Fruit fly (Drosophila melanogaster) whole organism, embryonic: ENCODE measurements around the gene CG16853.

Source experiments
- Adf1 ChIP-seq: fragments of 200-800 bp; sonication (Bioruptor generic); IDR thresholded peaks from 2 replicates; pipeline ENCODE4 v1.3.6; 2022; ENCODE audit warnings: missing biosample characterization, missing genetic modification characterization
- BtbVII ChIP-seq: fragments of 200-800 bp; sonication (Bioruptor generic); optimal IDR thresholded peaks from 3 replicates; lab custom pipeline; 2017; ENCODE audit warnings: missing biosample characterization, mild to moderate bottlenecking, missing genetic modification characterization
- CG10366 ChIP-seq: fragments of 200-800 bp; sonication (Bioruptor generic); IDR thresholded peaks from 2 replicates; pipeline ENCODE4 v1.3.6; 2022; ENCODE audit warnings: missing biosample characterization, missing genetic modification characterization
- CG10654 ChIP-seq: fragments of 200-800 bp; sonication (Bioruptor generic); optimal IDR thresholded peaks from 2 replicates; lab custom pipeline; 2016; ENCODE audit warnings: missing biosample characterization, missing genetic modification characterization
- CG12659 ChIP-seq: fragments of 200-800 bp; sonication (Bioruptor generic); optimal IDR thresholded peaks from 3 replicates; lab custom pipeline; 2017; ENCODE audit warnings: mild to moderate bottlenecking, missing biosample characterization, missing genetic modification reagents, missing genetic modification characterization
- CG12744 ChIP-seq: fragments of 200-800 bp; sonication (Bioruptor generic); optimal IDR thresholded peaks from 2 replicates; lab custom pipeline; 2016; ENCODE audit warnings: missing biosample characterization, missing genetic modification characterization
- CG15601 ChIP-seq: fragments of 200-800 bp; sonication (Bioruptor generic); optimal IDR thresholded peaks from 3 replicates; lab custom pipeline; 2019; ENCODE audit warnings: missing biosample characterization, mild to moderate bottlenecking, missing genetic modification characterization, moderate library complexity
- CG18262 ChIP-seq: fragments of 200-800 bp; optimal IDR thresholded peaks from 3 replicates; lab custom pipeline; 2019; ENCODE audit warnings: missing biosample characterization, mild to moderate bottlenecking, missing genetic modification characterization, moderate library complexity
- CG18619 ChIP-seq: fragments of 200-800 bp; sonication (Bioruptor generic); optimal IDR thresholded peaks from 3 replicates; lab custom pipeline; 2017; ENCODE audit warnings: missing biosample characterization, mild to moderate bottlenecking, missing genetic modification characterization
- CG18764 ChIP-seq: fragments of 200-800 bp; sonication (Bioruptor generic); optimal IDR thresholded peaks from 3 replicates; lab custom pipeline; 2016; ENCODE audit warnings: missing biosample characterization, missing genetic modification characterization
- CG3163 ChIP-seq: fragments of 200-800 bp; sonication (Bioruptor generic); optimal IDR thresholded peaks from 3 replicates; lab custom pipeline; 2016; ENCODE audit warnings: missing biosample characterization, missing genetic modification characterization
- CG3995 ChIP-seq: fragments of 200-800 bp; sonication (Bioruptor generic); optimal IDR thresholded peaks from 3 replicates; lab custom pipeline; 2016; ENCODE audit warnings: missing biosample characterization, missing genetic modification characterization
- CG42726 ChIP-seq: fragments of 200-800 bp; sonication (Bioruptor generic); IDR thresholded peaks from 2 replicates; pipeline ENCODE4 v1.3.6; 2022; ENCODE audit warnings: missing biosample characterization, missing genetic modification characterization; ENCODE audit not compliant: partially characterized antibody
- CG4328 ChIP-seq: fragments of 200-800 bp; sonication (Bioruptor generic); optimal IDR thresholded peaks from 3 replicates; lab custom pipeline; 2017; ENCODE audit warnings: missing biosample characterization, missing genetic modification reagents, missing genetic modification characterization
- CG4617 ChIP-seq: fragments of 200-800 bp; sonication (Bioruptor generic); optimal IDR thresholded peaks from 3 replicates; lab custom pipeline; 2016; ENCODE audit warnings: missing biosample characterization, missing genetic modification characterization, borderline replicate concordance
- CG6683 ChIP-seq: fragments of 200-800 bp; sonication (Bioruptor generic); optimal IDR thresholded peaks from 2 replicates; lab custom pipeline; 2017; ENCODE audit warnings: missing biosample characterization, mild to moderate bottlenecking, missing genetic modification characterization, missing genetic modification reagents
- CG7556 ChIP-seq: fragments of 200-800 bp; sonication (Bioruptor generic); optimal IDR thresholded peaks from 2 replicates; lab custom pipeline; 2017; ENCODE audit warnings: missing biosample characterization, mild to moderate bottlenecking, missing genetic modification characterization
- CG8281 ChIP-seq: fragments of 200-800 bp; sonication (Bioruptor generic); optimal IDR thresholded peaks from 2 replicates; lab custom pipeline; 2018; ENCODE audit warnings: missing biosample characterization, mild to moderate bottlenecking, missing genetic modification characterization, moderate library complexity
- CG9797 ChIP-seq: fragments of 200-800 bp; sonication (Bioruptor generic); optimal IDR thresholded peaks from 3 replicates; lab custom pipeline; 2018; ENCODE audit warnings: missing biosample characterization, mild to moderate bottlenecking, missing genetic modification characterization
- CG9876 ChIP-seq: fragments of 200-800 bp; sonication (Bioruptor generic); optimal IDR thresholded peaks from 2 replicates; lab custom pipeline; 2016; ENCODE audit warnings: missing biosample characterization, missing genetic modification characterization
- Dek ChIP-seq: fragments of 200-800 bp; sonication (Bioruptor generic); optimal IDR thresholded peaks from 3 replicates; lab custom pipeline; 2019; ENCODE audit warnings: missing biosample characterization, mild to moderate bottlenecking, missing genetic modification characterization, moderate library complexity
- HLHmδ ChIP-seq: fragments of 200-800 bp; sonication (Bioruptor generic); optimal IDR thresholded peaks from 2 replicates; lab custom pipeline; 2018; ENCODE audit warnings: missing biosample characterization, mild to moderate bottlenecking, missing genetic modification characterization, moderate library complexity
- HmgZ ChIP-seq: fragments of 200-800 bp; sonication (Bioruptor generic); optimal IDR thresholded peaks from 2 replicates; lab custom pipeline; 2018; ENCODE audit warnings: missing biosample characterization, mild to moderate bottlenecking, missing genetic modification characterization
- MESR4 ChIP-seq: fragments of 200-800 bp; sonication (Bioruptor generic); optimal IDR thresholded peaks from 2 replicates; lab custom pipeline; 2018; ENCODE audit warnings: missing biosample characterization, mild to moderate bottlenecking, missing genetic modification characterization, moderate library complexity
- MTF-1 ChIP-seq: fragments of 200-800 bp; sonication (Bioruptor generic); optimal IDR thresholded peaks from 2 replicates; lab custom pipeline; 2018; ENCODE audit warnings: missing biosample characterization, mild to moderate bottlenecking, missing genetic modification characterization, borderline replicate concordance
- Max ChIP-seq: fragments of 200-800 bp; sonication (Bioruptor generic); optimal IDR thresholded peaks from 2 replicates; lab custom pipeline; 2016; ENCODE audit warnings: missing biosample characterization, mild to moderate bottlenecking, missing genetic modification characterization
- Mes4 ChIP-seq: fragments of 200-800 bp; sonication (Bioruptor generic); optimal IDR thresholded peaks from 2 replicates; lab custom pipeline; 2016; ENCODE audit warnings: missing biosample characterization, missing genetic modification characterization
- PHDP ChIP-seq: fragments of 200-800 bp; sonication (Bioruptor generic); optimal IDR thresholded peaks from 3 replicates; lab custom pipeline; 2018; ENCODE audit warnings: missing biosample characterization, mild to moderate bottlenecking, missing genetic modification characterization, moderate library complexity
- Side ChIP-seq: fragments of 200-800 bp; sonication (Bioruptor generic); optimal IDR thresholded peaks from 2 replicates; lab custom pipeline; 2016; ENCODE audit warnings: missing biosample characterization, missing genetic modification characterization
- Stat92E ChIP-seq, 3 experiments: fragments of >200 bp in 2 of 3; fragments of 200-800 bp in 1 of 3; sonication (Bioruptor generic) in 1 of 3; optimal IDR thresholded peaks; 2 replicates each; lab custom pipeline; 2017 to 2019; ENCODE audit warnings: missing biosample characterization in 3 of 3, missing genetic modification characterization in 3 of 3, mild to moderate bottlenecking in 1 of 3, moderate library complexity in 1 of 3
- Tbp ChIP-seq: fragments of >200 bp; optimal IDR thresholded peaks from 2 replicates; lab custom pipeline; 2018; ENCODE audit warnings: missing biosample characterization, missing genetic modification characterization
- YL-1 ChIP-seq: fragments of 200-800 bp; sonication (Bioruptor generic); optimal IDR thresholded peaks from 3 replicates; lab custom pipeline; 2017; ENCODE audit warnings: missing biosample characterization, mild to moderate bottlenecking, missing genetic modification characterization
- abd-A ChIP-seq: fragments of 200-800 bp; sonication (Bioruptor generic); optimal IDR thresholded peaks from 3 replicates; lab custom pipeline; 2019; ENCODE audit warnings: missing biosample characterization, mild to moderate bottlenecking, missing genetic modification characterization, moderate library complexity
- aop ChIP-seq: fragments of 200-800 bp; sonication (Bioruptor generic); IDR thresholded peaks from 2 replicates; pipeline ENCODE4 v1.3.6; 2022; ENCODE audit warnings: missing biosample characterization, missing genetic modification characterization
- btn ChIP-seq: fragments of 200-800 bp; sonication (Bioruptor generic); optimal IDR thresholded peaks from 2 replicates; lab custom pipeline; 2016; ENCODE audit warnings: missing biosample characterization, missing genetic modification characterization
- cad ChIP-seq: fragments of >200 bp; optimal IDR thresholded peaks from 2 replicates; lab custom pipeline; 2017; ENCODE audit warnings: missing biosample characterization, missing genetic modification characterization
- cas ChIP-seq: fragments of 200-800 bp; sonication (Bioruptor generic); IDR thresholded peaks from 2 replicates; pipeline ENCODE4 v1.3.6; 2022; ENCODE audit warnings: missing biosample characterization, missing genetic modification characterization
- chm ChIP-seq: fragments of 200-800 bp; sonication (Bioruptor generic); IDR thresholded peaks from 2 replicates; pipeline ENCODE4 v1.3.6; 2022; ENCODE audit warnings: missing biosample characterization, missing genetic modification characterization
- ci ChIP-seq: fragments of 200-800 bp; sonication (Bioruptor generic); IDR thresholded peaks from 3 replicates; pipeline ENCODE4 v1.3.6; 2022; ENCODE audit warnings: missing biosample characterization, missing genetic modification characterization
- dimm ChIP-seq: fragments of 200-800 bp; sonication (Bioruptor generic); IDR thresholded peaks from 2 replicates; pipeline ENCODE4 v1.3.6; 2022; ENCODE audit warnings: missing biosample characterization, missing genetic modification characterization
- ewg ChIP-seq: fragments of 200-800 bp; sonication (Bioruptor generic); optimal IDR thresholded peaks from 3 replicates; lab custom pipeline; 2017; ENCODE audit warnings: mild to moderate bottlenecking, missing biosample characterization, missing genetic modification reagents, missing genetic modification characterization
- exex ChIP-seq: fragments of 200-800 bp; sonication (Bioruptor generic); optimal IDR thresholded peaks from 4 replicates; lab custom pipeline; 2018; ENCODE audit warnings: missing biosample characterization, mild to moderate bottlenecking, missing genetic modification characterization, moderate library complexity
- hth ChIP-seq: fragments of >200 bp; optimal IDR thresholded peaks from 2 replicates; lab custom pipeline; 2017; ENCODE audit warnings: inconsistent platforms
- kni ChIP-seq: fragments of 200-800 bp; sonication (Bioruptor generic); optimal IDR thresholded peaks from 3 replicates; lab custom pipeline; 2017; ENCODE audit warnings: mild to moderate bottlenecking, missing biosample characterization, missing genetic modification reagents, missing genetic modification characterization
- sd ChIP-seq: fragments of 200-800 bp; sonication (Bioruptor generic); optimal IDR thresholded peaks from 3 replicates; lab custom pipeline; 2018; ENCODE audit warnings: missing biosample characterization, mild to moderate bottlenecking, missing genetic modification characterization, moderate library complexity
- slbo ChIP-seq: fragments of 200-800 bp; sonication (Bioruptor generic); IDR thresholded peaks from 2 replicates; pipeline ENCODE4 v1.3.6; 2022; ENCODE audit warnings: missing biosample characterization, missing genetic modification characterization
- tna ChIP-seq: fragments of 200-800 bp; sonication (Bioruptor generic); IDR thresholded peaks from 2 replicates; pipeline ENCODE4 v1.3.6; 2022; ENCODE audit warnings: missing biosample characterization, missing genetic modification characterization; ENCODE audit not compliant: partially characterized antibody
- unpg ChIP-seq: fragments of 200-800 bp; sonication (Bioruptor generic); optimal IDR thresholded peaks from 3 replicates; lab custom pipeline; 2018; ENCODE audit warnings: missing biosample characterization, mild to moderate bottlenecking, missing genetic modification characterization, moderate library complexity
- vnd ChIP-seq: fragments of 200-800 bp; sonication (Bioruptor generic); IDR thresholded peaks from 3 replicates; pipeline ENCODE4 v1.3.6; 2022; ENCODE audit warnings: missing biosample characterization, missing genetic modification characterization; ENCODE audit not compliant: partially characterized antibody

CG16853 gene

DNA sequence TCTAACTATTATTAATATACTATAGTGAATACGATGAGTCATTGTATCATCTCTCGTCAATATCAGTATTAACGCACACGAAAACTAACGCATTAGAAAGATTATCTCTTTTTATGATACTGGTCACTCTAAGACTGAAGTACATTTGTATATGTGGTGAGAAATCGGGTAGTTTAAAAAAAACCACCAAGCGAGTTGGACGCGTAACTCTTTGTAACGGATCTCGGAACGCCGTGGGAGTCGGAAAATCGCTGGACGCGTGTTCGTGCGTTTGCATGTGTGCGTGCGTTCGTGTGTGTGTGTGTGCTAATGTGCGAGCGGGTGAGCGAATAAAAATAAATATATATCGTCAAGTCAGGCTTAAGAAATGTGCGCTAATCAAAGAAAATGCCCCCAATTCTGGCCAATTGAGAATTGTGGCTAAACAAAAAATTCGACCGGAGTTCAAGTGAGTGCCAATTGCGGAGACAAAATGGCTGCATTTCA is 7.9 kb downstream of the CG16853 start, which contains the start of gene kuz (continued):
- TF ChIP-seq CG6683 (GFP tag; lab: Kevin White, UChicago) (no peak), hth (no peak), CG18764 (no peak), CG18262 (tag; lab: Kevin White, UChicago) (peak; percentile 43), Mes4 (GFP tag; lab: Kevin White, UChicago) (no peak), CG18619 (GFP tag; lab: Kevin White, UChicago) (peak; percentile 2), HmgZ (peak; percentile 64), CG7556 (GFP tag; lab: Kevin White, UChicago) (no peak), CG15601 (peak; percentile 34), cas (no peak), HLHmδ (peak; percentile 60), CG4328 (GFP tag; lab: Kevin White, UChicago) (peak; percentile 37), btn (no peak), chm (GFP tag; lab: Robert Waterston, UW) (peak; percentile 86), CG10366 (peak; percentile 30), Side (GFP tag; lab: Kevin White, UChicago) (peak; percentile 56), ewg (GFP tag; lab: Kevin White, UChicago) (peak; percentile 12), tna (peak; percentile 64; the same call in 1 of the 2 replicates), CG3995 (GFP tag; lab: Kevin White, UChicago) (no peak), sd (peak; percentile 63), CG12744 (GFP tag; lab: Kevin White, UChicago) (peak; percentile 4), dimm (GFP tag; lab: Robert Waterston, UW) (no peak), PHDP (peak; percentile 46), exex (tag; lab: Kevin White, UChicago) (no peak), vnd (peak; percentile 17; the same call in 1 of the 3 replicates), CG9876 (GFP tag; lab: Kevin White, UChicago) (peak; percentile 7), CG12659 (GFP tag; lab: Kevin White, UChicago) (peak; percentile 69), slbo (GFP tag; lab: Robert Waterston, UW) (0 out of 2 replicates have a peak, but pooled peaks have one; percentile 16), CG42726 (GFP tag; lab: Robert Waterston, UW) (peak; percentile 79), abd-A (peak; percentile 83), cad (GFP tag; lab: Kevin White, UChicago) (no peak), MESR4 (peak; percentile 58), Adf1 (GFP tag; lab: Robert Waterston, UW) (peak; percentile 27; the same call in 1 of the 2 replicates), ci (GFP tag; lab: Robert Waterston, UW) (peak; percentile 81; the same call in 2 of the 3 replicates), Stat92E (GFP tag; optimal IDR thresholded peaks at IDR 0.05; lab: Kevin White, UChicago) (peak in 1 of 3 experiments; percentile 18), CG9797 (GFP tag; lab: Kevin White, UChicago) (peak; percentile 30), Dek (peak; percentile 72), CG4617 (peak; percentile 3), CG10654 (no peak), aop (GFP tag; lab: Robert Waterston, UW) (no peak; the same call in 1 of the 2 replicates), CG3163 (peak; percentile 41), kni (GFP tag; lab: Kevin White, UChicago) (peak; percentile 50), BtbVII (GFP tag; lab: Kevin White, UChicago) (peak; percentile 28), Tbp (no peak), Max (peak; percentile 15), YL-1 (GFP tag; lab: Kevin White, UChicago) (peak; percentile 26), unpg (GFP tag; lab: Kevin White, UChicago) (peak; percentile 18), MTF-1 (GFP tag; lab: Kevin White, UChicago) (peak; percentile 54), CG8281 (tag; lab: Kevin White, UChicago) (no peak)
